Worm (Caenorhabditis elegans): ENCODE data around the gene R07C12.3.

DNA sequence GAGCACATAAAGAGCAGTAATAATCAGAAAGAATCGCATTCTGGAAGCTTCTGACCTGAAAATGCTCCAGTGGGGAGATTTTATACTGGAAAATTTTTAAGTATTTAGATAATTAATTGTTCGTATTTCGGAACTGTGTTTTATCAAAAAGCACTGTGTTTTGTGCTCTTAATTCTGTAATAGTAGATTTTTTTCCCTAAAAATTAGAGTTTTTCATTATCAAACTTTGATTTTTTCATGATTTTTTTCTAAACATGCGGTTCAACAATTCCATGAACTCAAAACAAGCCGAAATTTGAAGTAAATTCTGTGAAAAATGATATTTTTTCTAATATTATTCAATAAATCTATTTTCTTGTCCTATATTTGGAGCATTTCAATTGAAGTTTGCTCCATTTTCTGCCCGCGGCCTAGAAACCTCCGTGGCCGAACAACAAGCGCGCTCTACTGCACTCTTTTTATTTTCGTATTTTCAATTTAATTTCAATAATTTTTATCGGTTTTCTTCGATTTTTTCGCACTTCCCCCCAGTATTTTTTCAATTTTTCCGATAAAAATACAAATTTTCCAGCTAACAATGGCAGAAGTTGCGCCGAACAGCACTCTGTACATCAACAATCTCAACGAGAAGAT lies 26.8 kb downstream of the R07C12.3 start, which contains the start of the genes K08D10.13 and rnp-2:
- no peak for TF ChIP-seq nhr-28 (tag; optimal IDR thresholded peaks at IDR 0.05)
- TF ChIP-seq lin-13 (tag; optimal IDR thresholded peaks at IDR 0.05): peak; percentile 4
- no peak for TF ChIP-seq nhr-12 (tag; optimal IDR thresholded peaks at IDR 0.05)
- TF ChIP-seq snpc-4 (tag; optimal IDR thresholded peaks at IDR 0.05): no peak
- TF ChIP-seq ceh-43 (GFP tag; optimal IDR thresholded peaks at IDR 0.05): no peak
- no peak for TF ChIP-seq unc-62 (GFP tag; optimal IDR thresholded peaks at IDR 0.05)

Data from whole organism, mixed stage, embryonic.